Worm (Caenorhabditis elegans) whole organism, L2 larva: ENCODE results near the gene srh-279.

ENCODE experiments used
- elt-1 ChIP-seq: fragments of 150-350 bp; optimal IDR thresholded peaks from 2 replicates; lab custom pipeline; 2014; ENCODE audit warnings: missing biosample characterization, missing genetic modification characterization
- snpc-4 ChIP-seq: fragments of 150-350 bp; optimal IDR thresholded peaks from 2 replicates; lab custom pipeline; 2014; ENCODE audit warnings: missing biosample characterization, missing genetic modification characterization
- unc-39 ChIP-seq: fragments of 150-350 bp; optimal IDR thresholded peaks from 2 replicates; lab custom pipeline; 2014; ENCODE audit warnings: missing biosample characterization, missing genetic modification characterization
- unc-62 ChIP-seq: fragments of 150-350 bp; optimal IDR thresholded peaks from 2 replicates; lab custom pipeline; 2014; ENCODE audit warnings: missing biosample characterization, missing genetic modification reagents, missing genetic modification characterization

- TF ChIP-seq elt-1 (tag; lab: Kevin White, UChicago): no peak
- no peak for TF ChIP-seq unc-39 (tag; lab: Kevin White, UChicago)
- no peak for TF ChIP-seq snpc-4 (tag; lab: Kevin White, UChicago)
- no peak for TF ChIP-seq unc-62 (GFP tag; lab: Kevin White, UChicago)
Measured at ce11 chrV:16174109-16174508, 18.1 kb upstream of the srh-279 start.
